Worm (Caenorhabditis elegans): ENCODE results near the gene srh-2.

srh-2 gene

DNA sequence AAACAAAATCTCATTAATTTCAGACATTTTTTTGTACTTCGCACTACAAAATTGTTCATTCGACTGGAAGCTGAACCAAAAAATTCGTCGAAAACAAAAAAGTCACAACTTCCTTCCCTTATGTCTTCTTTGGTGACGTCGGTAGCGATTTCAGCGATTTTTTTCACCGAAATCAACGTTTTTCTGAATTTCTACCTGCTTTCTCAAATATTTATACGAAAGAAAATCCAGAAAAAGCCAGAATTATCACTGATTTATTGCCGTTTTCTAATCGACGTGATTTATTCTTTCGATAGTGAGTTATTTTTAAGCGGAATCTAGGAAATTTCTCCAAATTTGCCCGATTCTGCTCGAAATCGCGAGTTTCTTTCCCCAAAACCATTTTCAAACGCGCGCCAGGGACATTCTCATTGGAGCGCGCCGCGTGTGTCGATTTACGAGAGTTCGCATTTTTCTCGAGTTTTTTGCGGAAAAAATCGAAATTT is 46.8 kb downstream of the srh-2 start, which contains the start of gene srbc-58:
Gene srbc-58 (plus strand): TSS at position 121 of the 485 bp plus-strand sequence.
- TF ChIP-seq W03F9.2 (tag; optimal IDR thresholded peaks at IDR 0.05) (no peak), him-1 (tag; optimal IDR thresholded peaks at IDR 0.05) (no peak), dao-5 (tag; optimal IDR thresholded peaks at IDR 0.05) (no peak)

DNA sequence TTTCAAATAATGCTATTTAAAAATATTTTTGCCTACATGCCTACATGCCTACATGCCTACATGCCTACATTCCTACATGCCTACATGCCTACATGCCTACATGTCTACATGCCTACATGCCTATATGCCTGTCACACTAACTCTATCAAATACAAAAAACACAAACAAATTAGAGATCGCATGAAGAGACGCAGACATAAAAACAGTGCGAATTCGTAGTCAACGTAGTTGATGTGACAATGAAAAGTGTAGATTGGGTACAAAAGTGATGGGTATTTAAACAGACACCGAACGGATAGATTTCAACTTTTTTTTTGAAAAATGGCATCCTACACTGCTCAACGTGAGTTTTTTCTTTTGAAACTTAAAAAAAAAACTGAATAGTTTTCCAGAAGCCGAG is 49.2 kb downstream of the srh-2 start, which contains the start of gene R09E12.9:
Gene R09E12.9 (plus strand): TSS at position 316 of the 400 bp plus-strand sequence.
- TF ChIP-seq W03F9.2 (tag; optimal IDR thresholded peaks at IDR 0.05) (no peak), dao-5 (tag; optimal IDR thresholded peaks at IDR 0.05) (no peak), him-1 (tag; optimal IDR thresholded peaks at IDR 0.05) (no peak)

DNA sequence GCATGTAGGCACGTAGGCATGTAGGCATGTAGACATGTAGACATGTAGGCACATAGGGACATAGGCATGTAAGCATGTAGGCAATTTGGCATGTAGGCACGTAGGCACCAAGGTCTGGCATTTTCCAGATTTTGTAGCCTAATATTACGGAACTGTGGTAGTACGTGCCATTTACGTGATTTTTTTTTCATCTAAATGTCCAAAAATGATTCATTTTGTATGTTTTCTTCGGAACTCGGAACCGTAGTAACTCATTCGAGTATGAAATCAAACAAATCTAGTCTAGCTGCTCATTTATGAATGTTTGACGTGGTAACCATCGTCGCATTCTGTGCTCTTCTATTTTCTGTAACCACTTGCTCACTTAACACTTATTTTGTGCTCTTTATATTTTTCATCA is 50.2 kb downstream of the srh-2 start, which contains the start of gene srbc-59:
Gene srbc-59 (plus strand): TSS at position 301 of the 400 bp plus-strand sequence.
- TF ChIP-seq him-1 (tag; optimal IDR thresholded peaks at IDR 0.05) (no peak), W03F9.2 (tag; optimal IDR thresholded peaks at IDR 0.05) (no peak), dao-5 (tag; optimal IDR thresholded peaks at IDR 0.05) (no peak)

DNA sequence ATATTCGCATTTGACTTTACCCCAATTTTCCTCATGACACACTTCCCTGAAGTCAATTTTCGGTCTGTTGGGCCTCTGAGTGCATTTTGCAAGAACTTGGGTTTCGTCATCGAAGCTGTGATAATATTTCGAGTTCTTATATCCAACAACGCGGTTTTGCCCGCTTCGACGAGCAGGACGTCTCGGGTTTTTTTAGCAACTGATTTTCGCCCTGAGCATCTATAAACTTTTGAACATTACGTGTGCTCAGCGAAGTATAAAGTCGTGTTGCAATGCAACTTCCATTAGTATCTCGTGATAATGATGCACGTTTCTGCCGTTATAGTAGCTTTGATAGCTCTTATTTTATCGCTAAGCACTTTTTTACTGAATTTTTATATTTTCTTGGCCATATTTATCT is 51.9 kb downstream of the srh-2 start, which contains the start of gene srbc-60:
Gene srbc-60 (plus strand): TSS at position 301 of the 400 bp plus-strand sequence.
- TF ChIP-seq him-1 (tag; optimal IDR thresholded peaks at IDR 0.05) (no peak), dao-5 (tag; optimal IDR thresholded peaks at IDR 0.05) (no peak), W03F9.2 (tag; optimal IDR thresholded peaks at IDR 0.05) (no peak)

DNA sequence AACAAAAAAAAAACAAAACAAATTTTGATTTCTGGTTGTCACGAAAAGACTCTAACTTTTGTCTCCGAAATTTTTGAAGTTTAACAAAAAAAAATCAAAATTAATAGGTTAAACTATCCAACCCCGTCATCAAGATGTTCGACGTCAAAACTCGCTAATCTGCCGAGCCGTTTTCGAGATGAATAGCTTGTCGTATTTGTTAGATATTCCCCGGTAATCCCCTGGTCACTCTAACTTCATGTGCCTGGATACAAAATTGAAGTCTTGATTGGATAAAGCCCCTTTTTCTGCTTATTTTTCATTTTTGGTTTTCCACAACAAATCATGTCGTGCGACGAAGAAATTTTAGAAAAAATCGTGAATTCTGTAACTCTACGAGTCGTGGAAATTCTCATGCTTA is 54.3 kb downstream of the srh-2 start, which contains the start of gene srab-16:
Gene srab-16 (plus strand): TSS at position 301 of the 400 bp plus-strand sequence.
- TF ChIP-seq him-1 (tag; optimal IDR thresholded peaks at IDR 0.05) (no peak), W03F9.2 (tag; optimal IDR thresholded peaks at IDR 0.05) (no peak), dao-5 (tag; optimal IDR thresholded peaks at IDR 0.05) (no peak)

Data from whole organism, L4/young adult.